Worm (Caenorhabditis elegans) whole organism, early embryonic: ENCODE measurements around the gene C54D10.3.

ENCODE experiments used
- B0310.2 ChIP-seq: sonication (generic microtip); optimal IDR thresholded peaks from 2 replicates; lab custom pipeline; 2016; ENCODE audit warnings: mild to moderate bottlenecking, missing genetic modification characterization, missing compliant biosample characterization
- F13C5.2 ChIP-seq: sonication (generic microtip); optimal IDR thresholded peaks from 2 replicates; lab custom pipeline; 2017; ENCODE audit warnings: mild to moderate bottlenecking, missing genetic modification characterization, inconsistent platforms, missing compliant biosample characterization
- ama-1 ChIP-seq: fragments of 150-350 bp; optimal IDR thresholded peaks from 2 replicates; lab custom pipeline; 2014
- flt-1 ChIP-seq: fragments of 200-800 bp; sonication (Bioruptor generic); IDR thresholded peaks from 2 replicates; pipeline ENCODE4 v1.3.6; 2022; ENCODE audit warnings: missing genetic modification characterization, missing compliant biosample characterization
- pes-1 ChIP-seq: fragments of 200-800 bp; sonication (Bioruptor generic); IDR thresholded peaks from 2 replicates; pipeline ENCODE4 v1.3.6; 2022; ENCODE audit warnings: missing genetic modification reagents, missing genetic modification characterization, missing compliant biosample characterization
- sea-1 ChIP-seq: fragments of 200-800 bp; sonication (Bioruptor generic); conservative IDR thresholded peaks from 2 replicates; pipeline ENCODE4 v1.3.6; 2022; ENCODE audit warnings: missing genetic modification characterization, missing compliant biosample characterization
- tbx-11 ChIP-seq: fragments of 200-800 bp; sonication (Bioruptor generic); IDR thresholded peaks from 2 replicates; pipeline ENCODE4 v1.3.6; 2022; ENCODE audit warnings: missing genetic modification characterization, missing compliant biosample characterization

DNA sequence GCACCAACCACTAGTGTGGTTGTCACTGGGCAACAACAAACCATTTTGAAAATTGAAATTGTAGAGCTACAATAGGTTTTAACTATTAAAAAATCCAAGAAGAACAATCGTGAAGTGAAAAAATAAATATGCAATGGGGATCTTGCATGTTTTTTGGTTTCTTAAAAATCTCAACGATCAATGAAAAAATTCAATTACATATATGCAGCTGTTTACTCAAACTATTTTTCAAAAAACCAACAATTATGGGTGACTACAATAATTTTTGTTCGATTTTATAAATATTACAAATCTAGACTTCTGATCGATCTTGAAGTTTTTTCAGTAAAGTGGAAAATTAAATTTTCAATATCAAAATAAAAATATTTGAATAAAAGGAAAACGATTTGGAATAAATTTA lies 9.9 kb upstream of the C54D10.3 start, which contains the start of gene cdr-4:
- TF ChIP-seq ama-1 (no peak), B0310.2 (tag; lab: Kevin White, UChicago) (no peak), F13C5.2 (tag; lab: Kevin White, UChicago) (no peak), flt-1 (no peak), tbx-11 (GFP tag; lab: Robert Waterston, UW) (no peak), pes-1 (no peak), sea-1 (GFP tag; lab: Robert Waterston, UW) (no peak)
